Fruit fly (Drosophila melanogaster): Measurements from ENCODE around the gene Arr2.

Arr2 gene

DNA sequence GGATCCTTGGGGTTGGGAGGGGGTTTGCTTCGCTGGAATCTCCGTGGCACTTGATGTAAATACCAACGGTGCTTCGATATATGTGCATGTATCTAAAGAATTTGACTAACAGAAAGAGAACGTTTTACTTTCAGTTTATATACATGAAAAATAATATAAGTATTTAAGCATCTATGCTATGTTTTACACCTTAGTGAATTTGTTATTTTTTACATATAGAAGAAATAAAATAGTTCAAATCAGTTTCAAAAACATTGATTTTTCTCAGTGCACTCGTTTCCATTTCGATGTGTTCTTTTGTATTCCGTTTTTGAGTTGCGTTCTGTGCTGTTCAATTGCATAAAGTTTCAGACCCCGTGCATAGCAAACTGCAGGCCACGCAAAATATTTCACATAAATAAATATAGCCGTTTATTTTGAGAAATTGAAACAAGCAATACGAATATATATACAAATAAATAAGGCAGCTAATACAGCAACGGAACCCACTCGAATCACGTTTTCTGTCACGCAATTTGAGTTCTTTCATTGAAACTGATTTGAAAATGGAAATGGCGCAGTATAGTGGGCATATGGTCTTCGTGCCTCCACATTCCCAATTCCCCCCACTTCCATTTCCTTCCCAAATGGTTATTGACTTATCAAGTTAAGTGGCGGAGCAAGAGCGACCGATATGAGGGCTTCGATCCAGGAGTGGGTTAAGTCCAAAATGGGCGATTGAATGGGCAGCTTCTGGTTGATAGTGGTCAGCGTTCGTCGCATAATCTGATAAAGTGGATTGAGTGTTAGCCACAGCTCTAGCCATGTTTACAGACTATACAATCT is 34.0 kb upstream of the Arr2 start (continued):
- TF ChIP-seq NfI (GFP tag; optimal IDR thresholded peaks at IDR 0.05) (no peak), Ptx1 (GFP tag; IDR thresholded peaks at IDR 0.05) (no peak), dimm (GFP tag; IDR thresholded peaks at IDR 0.05) (no peak), HHEX (GFP tag; optimal IDR thresholded peaks at IDR 0.05) (no peak), Adf1 (GFP tag; IDR thresholded peaks at IDR 0.05) (no peak), CG30431 (GFP tag; optimal IDR thresholded peaks at IDR 0.05) (no peak), Hey (tag; optimal IDR thresholded peaks at IDR 0.05) (peak; percentile 72), CG10979 (tag; optimal IDR thresholded peaks at IDR 0.05) (peak; percentile 22), kah (GFP tag; optimal IDR thresholded peaks at IDR 0.05) (no peak), CG18262 (tag; optimal IDR thresholded peaks at IDR 0.05) (no peak), danr (GFP tag; IDR thresholded peaks at IDR 0.05) (no peak), ase (GFP tag; IDR thresholded peaks at IDR 0.05) (no peak), exex (tag; optimal IDR thresholded peaks at IDR 0.05) (peak; percentile 85), fd3F (GFP tag; optimal IDR thresholded peaks at IDR 0.05) (no peak), CG2712 (tag; optimal IDR thresholded peaks at IDR 0.05) (peak; percentile 20), trh (GFP tag; optimal IDR thresholded peaks at IDR 0.05) (no peak), CG17829 (tag; optimal IDR thresholded peaks at IDR 0.05) (no peak), CG8359 (GFP tag; optimal IDR thresholded peaks at IDR 0.05; ENCODE audit: borderline replicate concordance) (no peak), trem (tag; optimal IDR thresholded peaks at IDR 0.05) (no peak), HLH54F (GFP tag; optimal IDR thresholded peaks at IDR 0.05) (no peak), CG15011 (GFP tag; optimal IDR thresholded peaks at IDR 0.05) (no peak), run (tag; optimal IDR thresholded peaks at IDR 0.05) (no peak), jigr1 (GFP tag; IDR thresholded peaks at IDR 0.05) (no peak), Dip3 (GFP tag; optimal IDR thresholded peaks at IDR 0.05) (no peak), CkIIα-i1 (GFP tag; IDR thresholded peaks at IDR 0.05) (no peak), abd-A (tag; optimal IDR thresholded peaks at IDR 0.05) (no peak), NFAT (GFP tag; IDR thresholded peaks at IDR 0.05) (peak; percentile 19; the same call in 1 of the 2 replicates), Xrp1 (GFP tag; IDR thresholded peaks at IDR 0.05) (peak; percentile 25; the same call in 1 of the 2 replicates), CG3838 (GFP tag; optimal IDR thresholded peaks at IDR 0.05) (no peak), CG7271 (tag; optimal IDR thresholded peaks at IDR 0.05) (no peak), CG6175 (GFP tag; IDR thresholded peaks at IDR 0.05) (peak; percentile 13; the same call in 1 of the 3 replicates), Sox102F (GFP tag; optimal IDR thresholded peaks at IDR 0.05) (peak; percentile 7), CG2129 (GFP tag; IDR thresholded peaks at IDR 0.05; ENCODE audit: partially characterized antibody) (no peak), CG3065 (GFP tag; optimal IDR thresholded peaks at IDR 0.05) (no peak), eyg (GFP tag; optimal IDR thresholded peaks at IDR 0.05) (no peak), Mad (GFP tag; optimal IDR thresholded peaks at IDR 0.05) (no peak), CG13894 (tag; optimal IDR thresholded peaks at IDR 0.05) (peak; percentile 17), ssp (GFP tag; IDR thresholded peaks at IDR 0.05) (no peak), lola (GFP tag; optimal IDR thresholded peaks at IDR 0.05) (no peak), Vsx1 (GFP tag; optimal IDR thresholded peaks at IDR 0.05) (no peak), Drgx (GFP tag; IDR thresholded peaks at IDR 0.05) (no peak), CG9876 (GFP tag; optimal IDR thresholded peaks at IDR 0.05) (no peak), Eip74EF (GFP tag; optimal IDR thresholded peaks at IDR 0.05) (no peak), CG14050 (GFP tag; IDR thresholded peaks at IDR 0.05) (no peak), fd102C (GFP tag; optimal IDR thresholded peaks at IDR 0.05) (no peak), CG13287 (GFP tag; IDR thresholded peaks at IDR 0.05; ENCODE audit: partially characterized antibody) (no peak), CG10654 (GFP tag; optimal IDR thresholded peaks at IDR 0.05) (no peak), D19B (GFP tag; optimal IDR thresholded peaks at IDR 0.05) (no peak), croc (GFP tag; conservative IDR thresholded peaks at IDR 0.05) (no peak)

All from whole organism, embryonic.